Fruit fly (Drosophila melanogaster): ENCODE measurements around the gene CG5282.
A peak's percentile ranks its signal among the peaks of the same experiment; 100 is the strongest.

Gene CG5282

dm6 chr3L:20398243-20399222 is 27.3 kb downstream of the CG5282 start (continued):
- TF ChIP-seq tio (GFP tag; optimal IDR thresholded peaks at IDR 0.05) (peak; percentile 88), Dip3 (GFP tag; optimal IDR thresholded peaks at IDR 0.05) (peak; percentile 72), dm (GFP tag; optimal IDR thresholded peaks at IDR 0.05) (peak; percentile 47), amos (GFP tag; IDR thresholded peaks at IDR 0.05; ENCODE audit: partially characterized antibody) (no peak), CG2116 (GFP tag; optimal IDR thresholded peaks at IDR 0.05) (peak; percentile 39), CG4404 (GFP tag; IDR thresholded peaks at IDR 0.05) (no peak), CG10462 (GFP tag; optimal IDR thresholded peaks at IDR 0.05) (peak; percentile 76), disco-r (GFP tag; optimal IDR thresholded peaks at IDR 0.05) (peak; percentile 72), vvl (GFP tag; IDR thresholded peaks at IDR 0.05) (peak; percentile 80), E2f2 (GFP tag; IDR thresholded peaks at IDR 0.05) (peak; percentile 50; the same call in 1 of the 2 replicates), mirr (GFP tag; optimal IDR thresholded peaks at IDR 0.05) (peak; percentile 80), MBD-R2 (GFP tag; IDR thresholded peaks at IDR 0.05) (peak; percentile 9; the same call in 1 of the 2 replicates), bowl (GFP tag; IDR thresholded peaks at IDR 0.05) (0 out of 2 replicates have a peak, but pooled peaks have one; percentile 13), Gug (GFP tag; IDR thresholded peaks at IDR 0.05) (peak; percentile 60; the same call in 3 of the 4 replicates), Ada2b (GFP tag; IDR thresholded peaks at IDR 0.05) (peak; percentile 72), Aef1 (GFP tag; IDR thresholded peaks at IDR 0.05) (peak; percentile 73), bsh (GFP tag; optimal IDR thresholded peaks at IDR 0.05) (peak; percentile 58 to 82), inv (GFP tag; IDR thresholded peaks at IDR 0.05; ENCODE audit: partially characterized antibody) (no peak), CG10321 (GFP tag; IDR thresholded peaks at IDR 0.05) (peak; percentile 40; the same call in 1 of the 2 replicates), Ptx1 (GFP tag; IDR thresholded peaks at IDR 0.05) (peak; percentile 85), Nf-YB (GFP tag; optimal IDR thresholded peaks at IDR 0.05) (peak; percentile 69), unpg (GFP tag; optimal IDR thresholded peaks at IDR 0.05) (peak; percentile 89), Fer2 (tag; optimal IDR thresholded peaks at IDR 0.05) (peak; percentile 50), Ravus (GFP tag; IDR thresholded peaks at IDR 0.05) (peak; percentile 44), CG15514 (GFP tag; optimal IDR thresholded peaks at IDR 0.05) (peak; percentile 55), CG9437 (GFP tag; optimal IDR thresholded peaks at IDR 0.05) (peak; percentile 86), tup (GFP tag; optimal IDR thresholded peaks at IDR 0.05) (peak; percentile 32), gcm2 (GFP tag; optimal IDR thresholded peaks at IDR 0.05) (peak; percentile 83), Deaf1 (tag; optimal IDR thresholded peaks at IDR 0.05) (peak; percentile 60), dan (GFP tag; IDR thresholded peaks at IDR 0.05) (no peak), CG7372 (GFP tag; IDR thresholded peaks at IDR 0.05) (peak; percentile 71), maf-S (GFP tag; optimal IDR thresholded peaks at IDR 0.05) (peak; percentile 66), tna (GFP tag; IDR thresholded peaks at IDR 0.05; ENCODE audit: partially characterized antibody) (no peak), nmo (GFP tag; optimal IDR thresholded peaks at IDR 0.05) (peak; percentile 91), tx (GFP tag; optimal IDR thresholded peaks at IDR 0.05) (peak; percentile 75), CG30403 (GFP tag; optimal IDR thresholded peaks at IDR 0.05) (peak; percentile 91), Meics (GFP tag; optimal IDR thresholded peaks at IDR 0.05) (peak; percentile 82), sens-2 (GFP tag; IDR thresholded peaks at IDR 0.05) (no peak), lov (optimal IDR thresholded peaks at IDR 0.05) (no peak), lov (GFP tag; IDR thresholded peaks at IDR 0.05) (no peak), CG4424 (GFP tag; optimal IDR thresholded peaks at IDR 0.05) (peak; percentile 91), CG12769 (tag; optimal IDR thresholded peaks at IDR 0.05) (peak; percentile 56), eve (GFP tag; optimal IDR thresholded peaks at IDR 0.05) (peak in 1 of 2 experiments; percentile 95), CG9215 (GFP tag; IDR thresholded peaks at IDR 0.05) (peak; percentile 67), sd (tag; optimal IDR thresholded peaks at IDR 0.05) (peak; percentile 66), Eip74EF (GFP tag; optimal IDR thresholded peaks at IDR 0.05) (peak in 1 of 2 experiments; percentile 88), Sin3A (optimal IDR thresholded peaks at IDR 0.05) (no peak), CG18476 (GFP tag; optimal IDR thresholded peaks at IDR 0.05) (peak; percentile 74)

All from whole organism, embryonic.